Fruit fly (Drosophila melanogaster) whole organism, embryonic: ENCODE measurements around the gene CG7304.

Source experiments
- Atf6 ChIP-seq: fragments of 200-800 bp; sonication (Bioruptor generic); IDR thresholded peaks from 2 replicates; pipeline ENCODE4 v1.3.6; 2022; ENCODE audit warnings: missing biosample characterization, missing genetic modification characterization
- Awh ChIP-seq: fragments of 200-800 bp; sonication (Bioruptor generic); IDR thresholded peaks from 2 replicates; pipeline ENCODE4, ENCODE4 v1.3.6; 2022; ENCODE audit warnings: missing biosample characterization, missing genetic modification characterization
- CG10431 ChIP-seq: fragments of 200-800 bp; sonication (Bioruptor generic); optimal IDR thresholded peaks from 3 replicates; lab custom pipeline; 2018; ENCODE audit warnings: missing biosample characterization, mild to moderate bottlenecking, missing genetic modification characterization
- CG11085 ChIP-seq: fragments of 200-800 bp; sonication (Bioruptor generic); IDR thresholded peaks from 2 replicates; pipeline ENCODE4 v1.3.6; 2022; ENCODE audit warnings: missing biosample characterization, missing genetic modification characterization
- CG11504 ChIP-seq: fragments of 200-800 bp; sonication (Bioruptor generic); optimal IDR thresholded peaks from 3 replicates; lab custom pipeline; 2019; ENCODE audit warnings: missing biosample characterization, mild to moderate bottlenecking, missing genetic modification characterization, moderate library complexity
- CG11560 ChIP-seq: fragments of 200-800 bp; sonication (Bioruptor generic); IDR thresholded peaks from 3 replicates; pipeline ENCODE4 v1.3.6; 2022; ENCODE audit warnings: missing biosample characterization, missing genetic modification characterization
- CG11696 ChIP-seq: fragments of 200-800 bp; sonication (Bioruptor generic); IDR thresholded peaks from 2 replicates; pipeline ENCODE4 v1.3.6; 2022; ENCODE audit warnings: missing biosample characterization, missing genetic modification characterization
- CG12236 ChIP-seq: fragments of 200-800 bp; sonication (Bioruptor generic); optimal IDR thresholded peaks from 2 replicates; lab custom pipeline; 2016; ENCODE audit warnings: missing biosample characterization, missing genetic modification characterization
- CG12391 ChIP-seq: fragments of 200-800 bp; sonication (Bioruptor generic); optimal IDR thresholded peaks from 3 replicates; lab custom pipeline; 2018; ENCODE audit warnings: missing biosample characterization, mild to moderate bottlenecking, missing genetic modification characterization, moderate library complexity
- CG12769 ChIP-seq: fragments of 200-800 bp; sonication (Bioruptor generic); optimal IDR thresholded peaks from 2 replicates; lab custom pipeline; 2019; ENCODE audit warnings: missing biosample characterization, mild to moderate bottlenecking, missing genetic modification characterization, moderate library complexity
- CG13287 ChIP-seq: fragments of 200-800 bp; sonication (Bioruptor generic); IDR thresholded peaks from 2 replicates; pipeline ENCODE4 v1.3.6; 2022; ENCODE audit warnings: missing biosample characterization, missing genetic modification characterization; ENCODE audit not compliant: partially characterized antibody
- CG13775 ChIP-seq: fragments of 200-800 bp; sonication (Bioruptor generic); optimal IDR thresholded peaks from 3 replicates; lab custom pipeline; 2017; ENCODE audit warnings: missing biosample characterization, mild to moderate bottlenecking, missing genetic modification characterization
- CG15269 ChIP-seq: fragments of 200-800 bp; sonication (Bioruptor generic); optimal IDR thresholded peaks from 2 replicates; lab custom pipeline; 2018; ENCODE audit warnings: missing biosample characterization, mild to moderate bottlenecking, missing genetic modification characterization, moderate library complexity
- CG18619 ChIP-seq: fragments of 200-800 bp; sonication (Bioruptor generic); optimal IDR thresholded peaks from 3 replicates; lab custom pipeline; 2017; ENCODE audit warnings: missing biosample characterization, mild to moderate bottlenecking, missing genetic modification characterization
- CG2129 ChIP-seq: fragments of 200-800 bp; sonication (Bioruptor generic); IDR thresholded peaks from 2 replicates; pipeline ENCODE4 v1.3.6; 2022; ENCODE audit warnings: missing biosample characterization, missing genetic modification characterization; ENCODE audit not compliant: partially characterized antibody
- CG2678 ChIP-seq: fragments of 200-800 bp; sonication (Bioruptor generic); optimal IDR thresholded peaks from 3 replicates; lab custom pipeline; 2019; ENCODE audit warnings: missing biosample characterization, mild to moderate bottlenecking, missing genetic modification characterization, moderate library complexity
- CG5953 ChIP-seq: fragments of 200-800 bp; sonication (Bioruptor generic); IDR thresholded peaks from 2 replicates; pipeline ENCODE4 v1.3.6; 2022; ENCODE audit warnings: missing biosample characterization, missing genetic modification characterization
- CG6175 ChIP-seq: fragments of 200-800 bp; sonication (Bioruptor generic); IDR thresholded peaks from 3 replicates; pipeline ENCODE4 v1.3.6; 2022; ENCODE audit warnings: missing biosample characterization, missing genetic modification characterization
- CG6654 ChIP-seq: fragments of 200-800 bp; sonication (Bioruptor generic); optimal IDR thresholded peaks from 2 replicates; lab custom pipeline; 2017; ENCODE audit warnings: missing biosample characterization, mild to moderate bottlenecking, missing genetic modification characterization
- CG6813 ChIP-seq: fragments of 200-800 bp; sonication (Bioruptor generic); optimal IDR thresholded peaks from 2 replicates; lab custom pipeline; 2017; ENCODE audit warnings: missing biosample characterization, missing genetic modification characterization, mild to moderate bottlenecking, moderate library complexity, missing genetic modification reagents
- CG7786 ChIP-seq: fragments of 200-800 bp; sonication (Bioruptor generic); optimal IDR thresholded peaks from 2 replicates; lab custom pipeline; 2016; ENCODE audit warnings: missing biosample characterization, missing genetic modification characterization
- CG7839 ChIP-seq: fragments of 200-800 bp; sonication (Bioruptor generic); optimal IDR thresholded peaks from 3 replicates; lab custom pipeline; 2018; ENCODE audit warnings: missing biosample characterization, mild to moderate bottlenecking, missing genetic modification characterization, moderate library complexity
- CG8765 ChIP-seq: fragments of 200-800 bp; sonication (Bioruptor generic); IDR thresholded peaks from 2 replicates; pipeline ENCODE4 v1.3.6; 2022; ENCODE audit warnings: missing biosample characterization, missing genetic modification characterization
- CrebB ChIP-seq: fragments of 200-800 bp; sonication (Bioruptor generic); optimal IDR thresholded peaks from 3 replicates; lab custom pipeline; 2018; ENCODE audit warnings: missing biosample characterization, mild to moderate bottlenecking, missing genetic modification characterization
- Dll ChIP-seq: fragments of 200-800 bp; sonication (Bioruptor generic); IDR thresholded peaks from 4 replicates; pipeline ENCODE4 v1.3.6; 2022; ENCODE audit warnings: missing biosample characterization, missing genetic modification characterization; ENCODE audit not compliant: partially characterized antibody
- Dref ChIP-seq: fragments of 200-800 bp; sonication (Bioruptor generic); IDR thresholded peaks from 2 replicates; pipeline ENCODE4 v1.3.6; 2022; ENCODE audit warnings: missing biosample characterization, missing genetic modification characterization
- Fer3 ChIP-seq: fragments of 200-800 bp; sonication (Bioruptor generic); optimal IDR thresholded peaks from 2 replicates; lab custom pipeline; 2018; ENCODE audit warnings: missing biosample characterization, mild to moderate bottlenecking, missing genetic modification characterization, moderate library complexity
- HmgD ChIP-seq: fragments of 200-800 bp; sonication (Bioruptor generic); optimal IDR thresholded peaks from 3 replicates; lab custom pipeline; 2016; ENCODE audit warnings: missing biosample characterization, missing genetic modification characterization
- Nf-YC ChIP-seq: fragments of 200-800 bp; optimal IDR thresholded peaks from 3 replicates; lab custom pipeline; 2019; ENCODE audit warnings: missing biosample characterization, mild to moderate bottlenecking, missing genetic modification characterization, moderate library complexity
- ara ChIP-seq: fragments of 200-800 bp; sonication (Bioruptor generic); IDR thresholded peaks from 2 replicates; pipeline ENCODE4 v1.3.6; 2022; ENCODE audit warnings: missing biosample characterization, missing genetic modification characterization
- bcd ChIP-seq: fragments of 200-800 bp; sonication (Bioruptor generic); optimal IDR thresholded peaks from 2 replicates; lab custom pipeline; 2017; ENCODE audit warnings: missing biosample characterization, mild to moderate bottlenecking, missing genetic modification characterization
- br ChIP-seq: fragments of >200 bp; optimal IDR thresholded peaks from 2 replicates; lab custom pipeline; 2017
- cg ChIP-seq: fragments of 200-800 bp; sonication (Bioruptor generic); optimal IDR thresholded peaks from 3 replicates; lab custom pipeline; 2019; ENCODE audit warnings: missing biosample characterization, mild to moderate bottlenecking, missing genetic modification characterization, moderate library complexity
- crc ChIP-seq: fragments of 200-800 bp; sonication (Bioruptor generic); optimal IDR thresholded peaks from 2 replicates; lab custom pipeline; 2016; ENCODE audit warnings: missing biosample characterization, missing genetic modification characterization
- fd3F ChIP-seq: fragments of 200-800 bp; sonication (Bioruptor generic); optimal IDR thresholded peaks from 2 replicates; lab custom pipeline; 2018; ENCODE audit warnings: missing biosample characterization, mild to moderate bottlenecking, missing genetic modification characterization, moderate library complexity
- gro ChIP-seq: fragments of 200-800 bp; sonication (Bioruptor generic); optimal IDR thresholded peaks from 2 replicates; lab custom pipeline; 2016; ENCODE audit warnings: missing biosample characterization, missing genetic modification characterization
- hkb ChIP-seq, 2 experiments: fragments of 200-800 bp in 1 of 2; fragments of >200 bp in 1 of 2; sonication (Bioruptor generic) in 1 of 2; IDR thresholded peaks in 1 of 2; optimal IDR thresholded peaks in 1 of 2; 2 replicates each; pipeline versions ENCODE4 v1.3.6 to Lab custom; 2017 to 2022; ENCODE audit warnings: missing biosample characterization in 1 of 2, missing genetic modification characterization in 1 of 2
- jing ChIP-seq: fragments of 200-800 bp; sonication (Bioruptor generic); optimal IDR thresholded peaks from 2 replicates; lab custom pipeline; 2018; ENCODE audit warnings: missing biosample characterization, mild to moderate bottlenecking, missing genetic modification characterization
- kah ChIP-seq: fragments of 200-800 bp; sonication (Bioruptor generic); optimal IDR thresholded peaks from 2 replicates; lab custom pipeline; 2018; ENCODE audit warnings: missing biosample characterization, mild to moderate bottlenecking, missing genetic modification characterization
- kni ChIP-seq: fragments of 200-800 bp; sonication (Bioruptor generic); optimal IDR thresholded peaks from 3 replicates; lab custom pipeline; 2017; ENCODE audit warnings: mild to moderate bottlenecking, missing biosample characterization, missing genetic modification reagents, missing genetic modification characterization
- lilli ChIP-seq: fragments of 200-800 bp; sonication (Bioruptor generic); optimal IDR thresholded peaks from 3 replicates; lab custom pipeline; 2016; ENCODE audit warnings: missing biosample characterization, missing genetic modification characterization
- mld ChIP-seq: fragments of 200-800 bp; sonication (Bioruptor generic); IDR thresholded peaks from 3 replicates; pipeline ENCODE4 v1.3.6; 2022; ENCODE audit warnings: missing biosample characterization, missing genetic modification characterization; ENCODE audit not compliant: partially characterized antibody
- sim ChIP-seq: fragments of 200-800 bp; sonication (Bioruptor generic); IDR thresholded peaks from 2 replicates; pipeline ENCODE4 v1.3.6; 2022; ENCODE audit warnings: missing biosample characterization, missing genetic modification characterization
- tna ChIP-seq: fragments of 200-800 bp; sonication (Bioruptor generic); IDR thresholded peaks from 2 replicates; pipeline ENCODE4 v1.3.6; 2022; ENCODE audit warnings: missing biosample characterization, missing genetic modification characterization; ENCODE audit not compliant: partially characterized antibody
- trh ChIP-seq: fragments of 200-800 bp; sonication (Bioruptor generic); optimal IDR thresholded peaks from 2 replicates; lab custom pipeline; 2016; ENCODE audit warnings: missing biosample characterization, missing genetic modification characterization
- wdn ChIP-seq: fragments of 200-800 bp; sonication (Bioruptor generic); IDR thresholded peaks from 2 replicates; pipeline ENCODE4 v1.3.6; 2022; ENCODE audit warnings: missing biosample characterization, missing genetic modification characterization
- wor ChIP-seq: fragments of 200-800 bp; sonication (Bioruptor generic); IDR thresholded peaks from 2 replicates; pipeline ENCODE4 v1.3.6; 2022; ENCODE audit warnings: missing biosample characterization, missing genetic modification characterization

CG7304 gene

dm6 chr3L:15684017-15684416, 4.5 kb downstream of the CG7304 start (continued):
- peak; percentile 41; the same call in 1 of the 2 replicates for TF ChIP-seq ara (GFP tag; lab: Robert Waterston, UW)
- TF ChIP-seq jing (GFP tag; lab: Kevin White, UChicago) = no peak
- TF ChIP-seq CG13775 (GFP tag; lab: Kevin White, UChicago) = no peak
- peak; percentile 85 for TF ChIP-seq CG12769
- no peak for TF ChIP-seq mld (GFP tag; lab: Robert Waterston, UW)

- TF ChIP-seq CG2678 (tag; lab: Kevin White, UChicago) (no peak), sim (GFP tag; lab: Robert Waterston, UW) (no peak), CG11696 (no peak), Dref (GFP tag; lab: Robert Waterston, UW) (no peak), Atf6 (GFP tag; lab: Robert Waterston, UW) (no peak), tna (GFP tag; lab: Robert Waterston, UW) (no peak), CG11560 (no peak), CG6175 (no peak), jing (GFP tag; lab: Kevin White, UChicago) (no peak)
Observed at dm6 chr3L:15687802-15688201, 8.3 kb downstream of the CG7304 start, which contains the start of gene CG34452. CG34452 (minus strand) TSS chr3L:15687902.

dm6 chr3L:15689518-15689917, 10.0 kb downstream of the CG7304 start:
- no peak for TF ChIP-seq CG6654
- no peak for TF ChIP-seq tna (GFP tag; lab: Robert Waterston, UW)
- no peak for TF ChIP-seq CG11504 (tag; lab: Kevin White, UChicago)
- TF ChIP-seq CG8765 = no peak
- peak; percentile 17 for TF ChIP-seq Fer3 (tag; lab: Kevin White, UChicago)
- peak; percentile 28 for TF ChIP-seq CrebB (tag; lab: Kevin White, UChicago)
- no peak for TF ChIP-seq br (lab: Kevin White, UChicago)
- no peak for TF ChIP-seq CG7839 (tag; lab: Kevin White, UChicago)
- no peak for TF ChIP-seq kni (GFP tag; lab: Kevin White, UChicago)
- no peak for TF ChIP-seq CG10431 (GFP tag; lab: Kevin White, UChicago)
- TF ChIP-seq CG2129 (GFP tag; lab: Robert Waterston, UW) = no peak
- TF ChIP-seq CG18619 (GFP tag; lab: Kevin White, UChicago) = peak; percentile 20
- no peak for TF ChIP-seq hkb (optimal IDR thresholded peaks at IDR 0.05; lab: Kevin White, UChicago)
- no peak for TF ChIP-seq hkb (GFP tag; IDR thresholded peaks at IDR 0.05; lab: Robert Waterston, UW)
- TF ChIP-seq crc = no peak
- no peak for TF ChIP-seq CG11085 (GFP tag; lab: Robert Waterston, UW)
- no peak for TF ChIP-seq gro (GFP tag; lab: Kevin White, UChicago)
- TF ChIP-seq Dll (GFP tag; lab: Robert Waterston, UW) = no peak
- TF ChIP-seq CG12391 (tag; lab: Kevin White, UChicago) = no peak
- TF ChIP-seq CG13287 (GFP tag; lab: Robert Waterston, UW) = no peak
- TF ChIP-seq wdn (GFP tag; lab: Robert Waterston, UW) = 0 out of 2 replicates have a peak, but pooled peaks have one; percentile 10
- TF ChIP-seq bcd = peak; percentile 13
- TF ChIP-seq CG15269 = no peak
- no peak for TF ChIP-seq lilli (GFP tag; lab: Kevin White, UChicago)
- no peak for TF ChIP-seq Nf-YC (tag; lab: Kevin White, UChicago)
- TF ChIP-seq CG6813 (GFP tag; lab: Kevin White, UChicago) = peak; percentile 52
- peak; percentile 33 for TF ChIP-seq fd3F
- TF ChIP-seq cg = no peak
- TF ChIP-seq kah = no peak
- peak; percentile 17 for TF ChIP-seq CG12769
- TF ChIP-seq CG7786 (GFP tag; lab: Kevin White, UChicago) = no peak
- no peak for TF ChIP-seq Awh (GFP tag; lab: Robert Waterston, UW)
- TF ChIP-seq trh (GFP tag; lab: Kevin White, UChicago) = no peak
- no peak for TF ChIP-seq CG12236
- TF ChIP-seq HmgD = no peak
- no peak for TF ChIP-seq wor (GFP tag; lab: Robert Waterston, UW)
- no peak for TF ChIP-seq CG5953
- peak; percentile 26 for TF ChIP-seq CG2678 (tag; lab: Kevin White, UChicago)
